Fruit fly (Drosophila melanogaster) whole organism, prepupa: Measurements from ENCODE around the gene CG6908.
A peak's percentile ranks its signal among the peaks of the same experiment; 100 is the strongest.

Source experiments
- Blimp-1 ChIP-seq: fragments of 200-800 bp; sonication (Bioruptor generic); optimal IDR thresholded peaks from 3 replicates; lab custom pipeline; 2017; ENCODE audit warnings: missing biosample characterization, missing genetic modification characterization, mild to moderate bottlenecking, moderate library complexity, missing genetic modification reagents
- CG10669 ChIP-seq: fragments of 200-800 bp; sonication (Bioruptor generic); optimal IDR thresholded peaks from 3 replicates; lab custom pipeline; 2018; ENCODE audit warnings: missing biosample characterization, mild to moderate bottlenecking, missing genetic modification characterization, moderate library complexity
- CG11294 ChIP-seq: fragments of 200-800 bp; sonication (Bioruptor generic); IDR thresholded peaks from 2 replicates; pipeline ENCODE4 v1.3.6; 2022; ENCODE audit warnings: missing biosample characterization, missing genetic modification characterization
- CG11762 ChIP-seq: fragments of 200-800 bp; sonication (Bioruptor generic); optimal IDR thresholded peaks from 3 replicates; lab custom pipeline; 2016; ENCODE audit warnings: missing biosample characterization, missing genetic modification characterization; ENCODE audit not compliant: insufficient read depth
- CG11902 ChIP-seq: fragments of 200-800 bp; sonication (Bioruptor generic); optimal IDR thresholded peaks from 3 replicates; lab custom pipeline; 2016; ENCODE audit warnings: missing biosample characterization, missing genetic modification characterization
- CG15336 ChIP-seq: fragments of 200-800 bp; sonication (Bioruptor generic); IDR thresholded peaks from 2 replicates; pipeline ENCODE4 v1.3.6; 2022; ENCODE audit warnings: missing biosample characterization, missing genetic modification characterization
- CG1621 ChIP-seq: fragments of 200-800 bp; sonication (Bioruptor generic); optimal IDR thresholded peaks from 3 replicates; lab custom pipeline; 2018; ENCODE audit warnings: missing biosample characterization, mild to moderate bottlenecking, missing genetic modification characterization
- CG16779 ChIP-seq: fragments of 200-800 bp; sonication (Bioruptor generic); optimal IDR thresholded peaks from 3 replicates; lab custom pipeline; 2017; ENCODE audit warnings: missing biosample characterization, mild to moderate bottlenecking, missing genetic modification characterization
- CG3032 ChIP-seq: fragments of 200-800 bp; optimal IDR thresholded peaks from 2 replicates; lab custom pipeline; 2019; ENCODE audit warnings: missing biosample characterization, mild to moderate bottlenecking, missing genetic modification characterization, moderate library complexity
- CG31627 ChIP-seq: fragments of 200-800 bp; sonication (Bioruptor generic); optimal IDR thresholded peaks from 3 replicates; lab custom pipeline; 2016; ENCODE audit warnings: missing biosample characterization, missing genetic modification characterization
- CG32006 ChIP-seq: fragments of 200-800 bp; sonication (Bioruptor generic); optimal IDR thresholded peaks from 3 replicates; lab custom pipeline; 2017; ENCODE audit warnings: missing biosample characterization, mild to moderate bottlenecking, missing genetic modification characterization
- CG4318 ChIP-seq: fragments of 200-800 bp; sonication (Bioruptor generic); optimal IDR thresholded peaks from 3 replicates; lab custom pipeline; 2017; ENCODE audit warnings: missing biosample characterization, mild to moderate bottlenecking, missing genetic modification characterization
- CG6276 ChIP-seq: fragments of 200-800 bp; sonication (Bioruptor generic); optimal IDR thresholded peaks from 2 replicates; lab custom pipeline; 2017; ENCODE audit warnings: missing biosample characterization, mild to moderate bottlenecking, missing genetic modification characterization
- CG6792 ChIP-seq: fragments of 200-800 bp; sonication (Bioruptor generic); optimal IDR thresholded peaks from 3 replicates; lab custom pipeline; 2016; ENCODE audit warnings: missing biosample characterization, missing genetic modification characterization
- CG6808 ChIP-seq: fragments of 200-800 bp; sonication (Bioruptor generic); optimal IDR thresholded peaks from 3 replicates; lab custom pipeline; 2017; ENCODE audit warnings: missing biosample characterization, missing genetic modification characterization, mild to moderate bottlenecking, moderate library complexity, missing genetic modification reagents
- CG6854 ChIP-seq: fragments of 200-800 bp; sonication (Bioruptor generic); optimal IDR thresholded peaks from 2 replicates; lab custom pipeline; 2017; ENCODE audit warnings: missing biosample characterization, mild to moderate bottlenecking, missing genetic modification characterization
- CG7368 ChIP-seq: fragments of 200-800 bp; sonication (Bioruptor generic); optimal IDR thresholded peaks from 3 replicates; lab custom pipeline; 2016; ENCODE audit warnings: missing biosample characterization, missing genetic modification characterization
- CG8319 ChIP-seq: fragments of 200-800 bp; sonication (Bioruptor generic); optimal IDR thresholded peaks from 3 replicates; lab custom pipeline; 2016; ENCODE audit warnings: missing biosample characterization, missing genetic modification characterization
- CG8632 ChIP-seq: fragments of 200-800 bp; sonication (Bioruptor generic); optimal IDR thresholded peaks from 3 replicates; lab custom pipeline; 2016; ENCODE audit warnings: missing biosample characterization, missing genetic modification characterization
- CG9139 ChIP-seq: fragments of 200-800 bp; sonication (Bioruptor generic); optimal IDR thresholded peaks from 3 replicates; lab custom pipeline; 2017; ENCODE audit warnings: missing biosample characterization, mild to moderate bottlenecking, missing genetic modification characterization
- Eip75B ChIP-seq: fragments of 200-800 bp; sonication (Bioruptor generic); optimal IDR thresholded peaks from 3 replicates; lab custom pipeline; 2016; ENCODE audit warnings: missing biosample characterization, missing genetic modification characterization
- Eip78C ChIP-seq: fragments of 200-800 bp; sonication (Bioruptor generic); peaks from one replicate; lab custom pipeline; 2016; ENCODE audit warnings: missing biosample characterization, missing genetic modification characterization
- Eip93F ChIP-seq: fragments of 200-800 bp; sonication (Bioruptor generic); optimal IDR thresholded peaks from 2 replicates; lab custom pipeline; 2016; ENCODE audit warnings: missing biosample characterization, mild to moderate bottlenecking, missing genetic modification characterization
- Ets21C ChIP-seq: fragments of 200-800 bp; sonication (Bioruptor generic); optimal IDR thresholded peaks from 3 replicates; lab custom pipeline; 2016; ENCODE audit warnings: missing biosample characterization, missing genetic modification characterization
- Ets96B ChIP-seq: fragments of 200-800 bp; optimal IDR thresholded peaks from 2 replicates; lab custom pipeline; 2019; ENCODE audit warnings: missing biosample characterization, mild to moderate bottlenecking, missing genetic modification characterization, moderate library complexity
- Gug ChIP-seq: fragments of 200-800 bp; sonication (Bioruptor generic); IDR thresholded peaks from 2 replicates; pipeline ENCODE4 v1.3.6; 2022; ENCODE audit warnings: missing biosample characterization, missing genetic modification characterization
- Hr38 ChIP-seq: sonication (Bioruptor generic); optimal IDR thresholded peaks from 2 replicates; lab custom pipeline; 2016; ENCODE audit warnings: missing biosample characterization, missing genetic modification characterization
- Hr39 ChIP-seq: fragments of 200-800 bp; sonication (Bioruptor generic); optimal IDR thresholded peaks from 2 replicates; lab custom pipeline; 2016; ENCODE audit warnings: missing biosample characterization, missing genetic modification characterization
- Hr4 ChIP-seq: fragments of 200-800 bp; sonication (Bioruptor generic); optimal IDR thresholded peaks from 3 replicates; lab custom pipeline; 2016; ENCODE audit warnings: missing biosample characterization, missing genetic modification characterization
- Lpt ChIP-seq: fragments of 200-800 bp; sonication (Bioruptor generic); optimal IDR thresholded peaks from 3 replicates; lab custom pipeline; 2016; ENCODE audit warnings: missing biosample characterization, missing genetic modification characterization
- Met ChIP-seq: fragments of 200-800 bp; sonication (Bioruptor generic); optimal IDR thresholded peaks from 3 replicates; lab custom pipeline; 2016; ENCODE audit warnings: missing biosample characterization, missing genetic modification characterization
- OdsH ChIP-seq: fragments of 200-800 bp; sonication (Bioruptor generic); optimal IDR thresholded peaks from 3 replicates; lab custom pipeline; 2016; ENCODE audit warnings: missing biosample characterization, missing genetic modification characterization
- Smox ChIP-seq: fragments of 200-800 bp; sonication (Bioruptor generic); optimal IDR thresholded peaks from 3 replicates; lab custom pipeline; 2016; ENCODE audit warnings: missing biosample characterization, missing genetic modification characterization
- Sox14 ChIP-seq: fragments of 200-800 bp; sonication (Bioruptor generic); optimal IDR thresholded peaks from 3 replicates; lab custom pipeline; 2016; ENCODE audit warnings: missing biosample characterization, missing genetic modification characterization
- Sox15 ChIP-seq: fragments of 200-800 bp; sonication (Bioruptor generic); optimal IDR thresholded peaks from 3 replicates; lab custom pipeline; 2016; ENCODE audit warnings: missing biosample characterization, missing genetic modification characterization
- achi ChIP-seq: fragments of 200-800 bp; sonication (Bioruptor generic); optimal IDR thresholded peaks from 3 replicates; lab custom pipeline; 2016; ENCODE audit warnings: missing biosample characterization, missing genetic modification characterization
- cyc ChIP-seq: fragments of 200-800 bp; sonication (Bioruptor generic); optimal IDR thresholded peaks from 3 replicates; lab custom pipeline; 2016; ENCODE audit warnings: missing biosample characterization, missing genetic modification characterization
- dac ChIP-seq: fragments of 200-800 bp; sonication (Bioruptor generic); optimal IDR thresholded peaks from 2 replicates; lab custom pipeline; 2017; ENCODE audit warnings: missing biosample characterization, mild to moderate bottlenecking, missing genetic modification characterization
- dsx ChIP-seq: fragments of 200-800 bp; optimal IDR thresholded peaks from 3 replicates; lab custom pipeline; 2019; ENCODE audit warnings: missing biosample characterization, mild to moderate bottlenecking, missing genetic modification characterization, moderate library complexity; ENCODE audit not compliant: poor library complexity, severe bottlenecking
- eg ChIP-seq: fragments of 200-800 bp; sonication (Bioruptor generic); IDR thresholded peaks from 3 replicates; pipeline ENCODE4 v1.3.6; 2022; ENCODE audit warnings: missing biosample characterization, missing genetic modification characterization
- esn ChIP-seq: fragments of 200-800 bp; sonication (Bioruptor generic); optimal IDR thresholded peaks from 2 replicates; lab custom pipeline; 2016; ENCODE audit warnings: missing biosample characterization, mild to moderate bottlenecking, missing genetic modification characterization, moderate library complexity
- fd59A ChIP-seq: fragments of 200-800 bp; sonication (Bioruptor generic); optimal IDR thresholded peaks from 2 replicates; lab custom pipeline; 2017; ENCODE audit warnings: missing biosample characterization, mild to moderate bottlenecking, missing genetic modification characterization, missing genetic modification reagents
- fd85E ChIP-seq: fragments of 200-800 bp; sonication (Bioruptor generic); optimal IDR thresholded peaks from 3 replicates; lab custom pipeline; 2016; ENCODE audit warnings: missing biosample characterization, missing genetic modification characterization
- fkh ChIP-seq: fragments of 200-800 bp; sonication (Bioruptor generic); optimal IDR thresholded peaks from 3 replicates; lab custom pipeline; 2017; ENCODE audit warnings: missing biosample characterization, mild to moderate bottlenecking, missing genetic modification characterization, moderate library complexity
- lz ChIP-seq: fragments of 200-800 bp; sonication (Bioruptor generic); optimal IDR thresholded peaks from 3 replicates; lab custom pipeline; 2016; ENCODE audit warnings: missing biosample characterization, missing genetic modification characterization
- net ChIP-seq: fragments of 200-800 bp; sonication (Bioruptor generic); optimal IDR thresholded peaks from 3 replicates; lab custom pipeline; 2016; ENCODE audit warnings: missing biosample characterization, missing genetic modification characterization
- pdm3 ChIP-seq: fragments of 200-800 bp; sonication (Bioruptor generic); optimal IDR thresholded peaks from 3 replicates; lab custom pipeline; 2016; ENCODE audit warnings: missing biosample characterization, missing genetic modification characterization
- salr ChIP-seq, 2 experiments: fragments of 200-800 bp; sonication (Bioruptor generic); optimal IDR thresholded peaks; 3 replicates each; lab custom pipeline; 2016 to 2018; ENCODE audit warnings: missing biosample characterization in 2 of 2, missing genetic modification characterization in 2 of 2, mild to moderate bottlenecking in 1 of 2
- spab ChIP-seq: fragments of 200-800 bp; sonication (Bioruptor generic); optimal IDR thresholded peaks from 2 replicates; lab custom pipeline; 2017; ENCODE audit warnings: missing biosample characterization, mild to moderate bottlenecking, missing genetic modification characterization, missing genetic modification reagents
- ss ChIP-seq, 2 experiments: fragments of 200-800 bp; sonication (Bioruptor generic); optimal IDR thresholded peaks; 2 replicates in 1 of 2; 3 replicates in 1 of 2; lab custom pipeline; 2017 to 2018; ENCODE audit warnings: mild to moderate bottlenecking in 2 of 2, missing biosample characterization in 2 of 2, missing genetic modification characterization in 2 of 2, moderate library complexity in 1 of 2
- svp ChIP-seq: fragments of 200-800 bp; sonication (Bioruptor generic); peaks from one replicate; lab custom pipeline; 2016; ENCODE audit warnings: missing biosample characterization, missing genetic modification characterization
- topi ChIP-seq: fragments of 200-800 bp; sonication (Bioruptor generic); optimal IDR thresholded peaks from 3 replicates; lab custom pipeline; 2016; ENCODE audit warnings: missing biosample characterization, missing genetic modification characterization
- vri ChIP-seq: fragments of 200-800 bp; sonication (Bioruptor generic); optimal IDR thresholded peaks from 3 replicates; lab custom pipeline; 2016; ENCODE audit warnings: missing biosample characterization, mild to moderate bottlenecking, missing genetic modification characterization

Gene CG6908

DNA sequence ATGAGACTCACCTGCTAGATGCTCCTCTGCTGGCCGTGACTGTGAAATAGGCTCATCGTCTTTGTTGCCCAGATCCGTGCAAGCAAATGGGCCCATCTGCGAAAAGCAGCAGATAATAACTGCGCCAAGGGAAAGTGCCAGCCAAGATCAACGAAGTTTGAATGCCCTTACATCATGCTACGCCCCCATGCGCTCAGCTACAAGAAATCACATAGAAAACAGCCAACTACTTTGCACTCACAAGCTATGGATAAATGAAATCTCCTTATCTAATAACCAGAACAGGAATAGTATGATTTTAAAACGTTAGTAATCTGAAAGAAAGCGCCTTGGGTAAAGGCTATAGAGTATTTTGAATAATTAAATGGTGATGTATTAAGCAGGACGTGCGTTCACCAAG, 18.1 kb downstream of the CG6908 start:
- no peak for TF ChIP-seq CG8632 (GFP tag; lab: Kevin White, UChicago)
- no peak for TF ChIP-seq OdsH
- peak; percentile 50 for TF ChIP-seq Eip75B
- peak; percentile 18 for TF ChIP-seq CG8319 (GFP tag; lab: Kevin White, UChicago)
- TF ChIP-seq net (GFP tag; lab: Kevin White, UChicago) = peak; percentile 10
- TF ChIP-seq CG15336 (GFP tag; lab: Robert Waterston, UW) = no peak
- no peak for TF ChIP-seq Gug
- no peak for TF ChIP-seq fkh
- TF ChIP-seq CG4318 (GFP tag; lab: Kevin White, UChicago) = no peak
- TF ChIP-seq Lpt (GFP tag; lab: Kevin White, UChicago) = no peak
- TF ChIP-seq vri (GFP tag; lab: Kevin White, UChicago) = no peak
- no peak for TF ChIP-seq dac (GFP tag; lab: Kevin White, UChicago)
- TF ChIP-seq salr (GFP tag; optimal IDR thresholded peaks at IDR 0.05; lab: Kevin White, UChicago) = no peak
- TF ChIP-seq CG11762 = no peak
- peak; percentile 2 for TF ChIP-seq achi (GFP tag; lab: Kevin White, UChicago)
- TF ChIP-seq pdm3 (GFP tag; lab: Kevin White, UChicago) = no peak
- TF ChIP-seq Hr4 (GFP tag; lab: Kevin White, UChicago) = no peak
- TF ChIP-seq esn (GFP tag; lab: Kevin White, UChicago) = peak; percentile 34
- no peak for TF ChIP-seq CG3032
- TF ChIP-seq Sox15 (GFP tag; lab: Kevin White, UChicago) = peak; percentile 6
- no peak for TF ChIP-seq Eip93F (GFP tag; lab: Kevin White, UChicago)
- peak; percentile 37 for TF ChIP-seq Sox14 (GFP tag; lab: Kevin White, UChicago)
- TF ChIP-seq CG1621 (tag; lab: Kevin White, UChicago) = no peak
- peak; percentile 16 for TF ChIP-seq Ets96B (tag; lab: Kevin White, UChicago)
- no peak for TF ChIP-seq CG11294 (GFP tag; lab: Robert Waterston, UW)
- TF ChIP-seq Met (GFP tag; lab: Kevin White, UChicago) = no peak
- peak; percentile 1 for TF ChIP-seq CG11902 (GFP tag; lab: Kevin White, UChicago)
- TF ChIP-seq CG6792 (GFP tag; lab: Kevin White, UChicago) = peak; percentile 36
- TF ChIP-seq ss (GFP tag; optimal IDR thresholded peaks at IDR 0.05; lab: Kevin White, UChicago) = peak; percentile 35 to 42
- TF ChIP-seq Ets21C (GFP tag; lab: Kevin White, UChicago) = no peak
- peak; percentile 16 for TF ChIP-seq CG31627
- TF ChIP-seq Blimp-1 (GFP tag; lab: Kevin White, UChicago) = no peak
- no peak for TF ChIP-seq Smox (GFP tag; lab: Kevin White, UChicago)
- TF ChIP-seq Hr39 (GFP tag; lab: Kevin White, UChicago) = peak; percentile 29
- no peak for TF ChIP-seq CG6276 (GFP tag; lab: Kevin White, UChicago)
- TF ChIP-seq fd85E (GFP tag; lab: Kevin White, UChicago) = no peak
- no peak for TF ChIP-seq CG7368
- TF ChIP-seq eg = 0 out of 3 replicates have a peak, but pooled peaks have one; percentile 16
- TF ChIP-seq CG32006 (GFP tag; lab: Kevin White, UChicago) = peak; percentile 23
- TF ChIP-seq fd59A = no peak
- TF ChIP-seq topi (GFP tag; lab: Kevin White, UChicago) = peak; percentile 48
- TF ChIP-seq lz (GFP tag; lab: Kevin White, UChicago) = peak; percentile 47
- TF ChIP-seq Hr38 (GFP tag; lab: Kevin White, UChicago) = no peak
- TF ChIP-seq Eip78C (GFP tag; lab: Kevin White, UChicago) = peak; percentile 85
- TF ChIP-seq CG6854 (GFP tag; lab: Kevin White, UChicago) = no peak
- TF ChIP-seq spab = no peak
- TF ChIP-seq CG16779 (tag; lab: Kevin White, UChicago) = no peak
- peak; percentile 8 for TF ChIP-seq dsx (GFP tag; lab: Kevin White, UChicago)
- TF ChIP-seq cyc (GFP tag; lab: Kevin White, UChicago) = peak; percentile 37
- peak; percentile 24 for TF ChIP-seq CG6808 (GFP tag; lab: Kevin White, UChicago)
- TF ChIP-seq CG9139 (GFP tag; lab: Kevin White, UChicago) = no peak
- TF ChIP-seq CG10669 (GFP tag; lab: Kevin White, UChicago) = peak; percentile 37
- peak; percentile 49 for TF ChIP-seq svp
